Fruit fly (Drosophila melanogaster): ENCODE data around the gene CG32281.

The CG32281 gene

DNA sequence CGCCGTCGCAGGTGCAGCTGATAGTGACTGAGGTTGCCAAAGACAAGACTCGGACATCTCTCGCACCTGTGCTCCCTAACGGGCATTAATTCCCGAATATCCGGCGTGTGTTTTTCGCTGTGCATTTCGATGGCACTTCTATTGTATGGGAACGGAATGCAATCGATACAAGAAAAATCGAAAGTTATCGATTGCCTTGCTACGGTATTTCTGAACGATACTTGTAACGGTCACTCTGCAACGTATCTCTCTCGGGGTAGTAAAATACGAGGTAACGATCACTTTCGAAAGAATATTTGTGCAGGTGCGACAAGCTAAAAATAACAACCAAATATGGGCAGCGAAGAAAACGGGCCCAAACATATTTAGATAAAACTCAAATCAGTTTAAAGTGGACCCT lies 4.2 kb upstream of the CG32281 start, which contains the start of gene CG32280:
Gene CG32280, plus strand, starts transcription at position 231 of the 400 bp plus-strand sequence.
- TF ChIP-seq CG10669 (GFP tag; optimal IDR thresholded peaks at IDR 0.05) (no peak), svp (GFP tag) (no peak), CG6163 (GFP tag; IDR thresholded peaks at IDR 0.05) (no peak), CG7368 (GFP tag; optimal IDR thresholded peaks at IDR 0.05) (no peak), OdsH (GFP tag; optimal IDR thresholded peaks at IDR 0.05) (no peak), CG4318 (GFP tag; optimal IDR thresholded peaks at IDR 0.05) (no peak), dsx (GFP tag; optimal IDR thresholded peaks at IDR 0.05; ENCODE audit: poor library complexity, severe bottlenecking) (no peak), CG31627 (GFP tag; optimal IDR thresholded peaks at IDR 0.05) (peak; percentile 23), fd59A (GFP tag; optimal IDR thresholded peaks at IDR 0.05) (no peak), cyc (GFP tag; optimal IDR thresholded peaks at IDR 0.05) (peak; percentile 36), CG15336 (GFP tag; IDR thresholded peaks at IDR 0.05) (no peak), CG11294 (GFP tag; IDR thresholded peaks at IDR 0.05) (no peak), Eip78C (GFP tag) (no peak), Hr39 (GFP tag; optimal IDR thresholded peaks at IDR 0.05) (peak; percentile 33), Sox15 (GFP tag; optimal IDR thresholded peaks at IDR 0.05) (no peak), Ets21C (GFP tag; optimal IDR thresholded peaks at IDR 0.05) (peak; percentile 20), CG1621 (tag; optimal IDR thresholded peaks at IDR 0.05) (peak; percentile 67), lz (GFP tag; optimal IDR thresholded peaks at IDR 0.05) (peak; percentile 29), CG6276 (GFP tag; optimal IDR thresholded peaks at IDR 0.05) (no peak), CG6854 (GFP tag; optimal IDR thresholded peaks at IDR 0.05) (no peak), Sox14 (GFP tag; optimal IDR thresholded peaks at IDR 0.05) (peak; percentile 27), CG6792 (GFP tag; optimal IDR thresholded peaks at IDR 0.05) (peak; percentile 5), salr (GFP tag; optimal IDR thresholded peaks at IDR 0.05) (no peak), esn (GFP tag; optimal IDR thresholded peaks at IDR 0.05) (peak; percentile 48)

DNA sequence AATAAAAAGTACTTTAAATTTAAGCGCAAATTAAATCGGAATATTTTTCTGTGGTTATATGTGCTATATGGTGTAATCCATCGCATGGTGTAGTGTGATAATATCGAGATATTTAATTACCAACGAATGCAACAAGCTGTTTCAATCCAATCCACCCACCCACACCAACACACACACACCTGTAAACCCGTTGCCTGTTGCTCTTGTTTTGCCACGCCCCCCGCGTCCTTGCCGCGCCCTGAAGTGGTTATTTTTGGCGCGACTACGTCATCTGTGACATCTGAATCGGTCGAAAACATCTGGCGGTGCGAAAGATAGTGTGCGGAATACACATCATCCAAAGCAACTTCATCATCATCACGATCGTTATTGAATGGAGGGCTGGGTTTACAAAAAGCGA lies 3.8 kb upstream of the CG32281 start:
- TF ChIP-seq CG8632 (GFP tag; optimal IDR thresholded peaks at IDR 0.05) = no peak
- TF ChIP-seq vri (GFP tag; optimal IDR thresholded peaks at IDR 0.05) = peak; percentile 15

DNA sequence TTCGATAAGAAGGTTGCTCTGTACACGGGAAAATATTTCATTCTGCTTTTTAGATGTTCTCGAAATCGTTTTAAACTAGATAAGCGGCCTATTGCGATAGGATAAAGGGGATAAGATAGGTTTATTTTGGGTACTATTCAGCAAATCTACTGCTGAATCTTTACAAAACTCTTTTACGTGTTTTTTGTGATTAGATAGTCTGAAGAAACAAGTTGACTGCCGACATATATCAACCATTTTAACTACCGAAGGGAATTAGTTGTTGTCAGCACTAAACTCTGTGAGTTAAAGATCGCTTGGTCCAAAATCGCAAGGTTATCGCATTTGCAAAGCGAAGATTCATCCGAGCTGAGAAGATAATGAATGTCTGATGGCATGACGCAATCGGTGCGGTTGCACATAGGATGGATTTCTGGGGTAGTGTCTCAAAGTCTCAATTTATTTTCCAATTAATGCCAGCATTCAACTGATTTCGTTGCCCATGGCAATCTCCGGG lies 2.9 kb upstream of the CG32281 start, which contains the start of gene Asciz:
Gene Asciz, minus strand, starts transcription at position 51 of the 496 bp plus-strand sequence.
- TF ChIP-seq CG1621 (tag; optimal IDR thresholded peaks at IDR 0.05) = no peak
- TF ChIP-seq CG15336 (GFP tag; IDR thresholded peaks at IDR 0.05) = no peak
- no peak for TF ChIP-seq CG7368 (GFP tag; optimal IDR thresholded peaks at IDR 0.05)
- no peak for TF ChIP-seq lz (GFP tag; optimal IDR thresholded peaks at IDR 0.05)
- peak; percentile 92 for TF ChIP-seq svp (GFP tag)
- no peak for TF ChIP-seq cyc (GFP tag; optimal IDR thresholded peaks at IDR 0.05)
- TF ChIP-seq topi (GFP tag; optimal IDR thresholded peaks at IDR 0.05) = no peak

DNA sequence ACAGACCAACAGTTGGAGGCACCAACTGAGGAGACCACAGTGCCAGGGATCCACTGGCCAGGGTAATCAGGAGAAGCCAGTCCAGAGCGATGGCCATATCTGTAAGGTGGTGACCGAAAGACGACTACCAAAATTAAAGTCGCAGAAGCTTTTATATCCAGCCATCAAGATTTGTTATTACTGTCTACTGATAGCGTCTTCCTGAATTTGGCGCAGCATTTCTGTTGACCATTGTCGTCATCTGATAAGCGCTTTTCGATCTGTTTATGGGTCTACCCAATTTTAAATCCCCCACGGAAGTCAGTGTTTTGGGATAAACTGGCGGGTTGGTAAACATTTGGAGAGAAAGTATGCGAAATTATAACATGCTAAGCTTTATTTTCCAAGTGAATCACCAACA lies 3.3 kb downstream of the CG32281 start, which contains the start of gene CG14963:
Gene CG14963, minus strand, starts transcription at position 101 of the 400 bp plus-strand sequence.
- TF ChIP-seq vri (GFP tag; optimal IDR thresholded peaks at IDR 0.05) = no peak
- TF ChIP-seq CG34406 (GFP tag; optimal IDR thresholded peaks at IDR 0.05) = no peak
- TF ChIP-seq svp (GFP tag) = no peak
- TF ChIP-seq CG6163 (GFP tag; IDR thresholded peaks at IDR 0.05) = no peak
- no peak for TF ChIP-seq Ets96B (tag; optimal IDR thresholded peaks at IDR 0.05)
- no peak for TF ChIP-seq OdsH (GFP tag; optimal IDR thresholded peaks at IDR 0.05)
- no peak for TF ChIP-seq CG32006 (GFP tag; optimal IDR thresholded peaks at IDR 0.05)
- no peak for TF ChIP-seq CG11902 (GFP tag; optimal IDR thresholded peaks at IDR 0.05)
- TF ChIP-seq Hr38 (GFP tag; optimal IDR thresholded peaks at IDR 0.05) = no peak
- no peak for TF ChIP-seq eg (GFP tag; IDR thresholded peaks at IDR 0.05)
- no peak for TF ChIP-seq Met (GFP tag; optimal IDR thresholded peaks at IDR 0.05)
- no peak for TF ChIP-seq CG11294 (GFP tag; IDR thresholded peaks at IDR 0.05)
- TF ChIP-seq Sox102F (GFP tag; optimal IDR thresholded peaks at IDR 0.05) = no peak
- TF ChIP-seq Smox (GFP tag; optimal IDR thresholded peaks at IDR 0.05) = no peak
- TF ChIP-seq CG31627 (GFP tag; optimal IDR thresholded peaks at IDR 0.05) = no peak

Data from whole organism, prepupa.